Worm (Caenorhabditis elegans) whole organism, young adult: ENCODE results near the gene F14E5.2.
"Not testable (repeated sequence)": the region's sequence is repeated elsewhere in the genome, so short reads cannot be mapped to it uniquely, and the experiment has no call there.

ENCODE experiments used
- D2030.7 ChIP-seq: fragments of 200-800 bp; sonication (Bioruptor generic); IDR thresholded peaks from 2 replicates; pipeline ENCODE4 v1.3.6; 2022; ENCODE audit warnings: missing genetic modification reagents, missing genetic modification characterization, missing compliant biosample characterization
- F22D6.2 ChIP-seq: sonication (generic microtip); optimal IDR thresholded peaks from 2 replicates; lab custom pipeline; 2016; ENCODE audit warnings: mild to moderate bottlenecking, missing genetic modification characterization, missing compliant biosample characterization
- F23B12.7 ChIP-seq: sonication (generic microtip); optimal IDR thresholded peaks from 2 replicates; lab custom pipeline; 2017; ENCODE audit warnings: missing genetic modification characterization, mild to moderate bottlenecking, missing compliant biosample characterization, antibody characterized with exemption, moderate library complexity; ENCODE audit not compliant: insufficient read depth
- F33H1.4 ChIP-seq: fragments of 200-800 bp; sonication (Bioruptor generic); IDR thresholded peaks from 2 replicates; pipeline ENCODE4 v1.3.6; 2022; ENCODE audit warnings: missing genetic modification reagents, missing genetic modification characterization, missing compliant biosample characterization
- F39B2.1 ChIP-seq: fragments of 200-800 bp; sonication (Bioruptor generic); IDR thresholded peaks from 2 replicates; pipeline ENCODE4 v1.3.6; 2022; ENCODE audit warnings: missing genetic modification reagents, missing genetic modification characterization, missing compliant biosample characterization
- F49E8.2 ChIP-seq: sonication (generic microtip); optimal IDR thresholded peaks from 3 replicates; lab custom pipeline; 2017; ENCODE audit warnings: missing genetic modification characterization, mild to moderate bottlenecking, missing compliant biosample characterization, antibody characterized with exemption, moderate library complexity; ENCODE audit not compliant: insufficient read depth
- F55B11.4 ChIP-seq: sonication (generic microtip); optimal IDR thresholded peaks from 2 replicates; lab custom pipeline; 2016; ENCODE audit warnings: missing compliant biosample characterization, missing genetic modification characterization, borderline replicate concordance; ENCODE audit not compliant: insufficient read depth
- K11D2.4 ChIP-seq: fragments of 200-800 bp; sonication (Bioruptor generic); IDR thresholded peaks from 2 replicates; pipeline ENCODE4 v1.3.6; 2022; ENCODE audit warnings: missing genetic modification reagents, missing genetic modification characterization, missing compliant biosample characterization
- Y67H2A.10 ChIP-seq: fragments of 200-800 bp; sonication (Bioruptor generic); conservative IDR thresholded peaks from 2 replicates; pipeline ENCODE4 v1.3.6; 2022; ENCODE audit warnings: missing genetic modification reagents, missing genetic modification characterization, missing compliant biosample characterization
- aptf-3 ChIP-seq: fragments of 200-800 bp; sonication (Bioruptor generic); IDR thresholded peaks from 2 replicates; pipeline ENCODE4 v1.3.6; 2022; ENCODE audit warnings: missing genetic modification characterization, missing compliant biosample characterization
- attf-5 ChIP-seq: fragments of 200-800 bp; sonication (Bioruptor generic); optimal IDR thresholded peaks from 2 replicates; lab custom pipeline; 2018; ENCODE audit warnings: mild to moderate bottlenecking, missing genetic modification characterization, missing compliant biosample characterization
- cebp-1 ChIP-seq, 2 experiments: fragments of 200-800 bp in 1 of 2; sonication (Bioruptor generic) in 1 of 2; sonication (generic microtip) in 1 of 2; IDR thresholded peaks in 1 of 2; optimal IDR thresholded peaks in 1 of 2; 2 replicates each; pipeline versions ENCODE4 v1.3.6 to Lab custom; 2017 to 2022; ENCODE audit warnings: missing compliant biosample characterization in 2 of 2, missing genetic modification characterization in 2 of 2, mild to moderate bottlenecking in 1 of 2, missing genetic modification reagents in 1 of 2, moderate library complexity in 1 of 2
- ceh-40 ChIP-seq: fragments of 200-800 bp; sonication (Bioruptor generic); IDR thresholded peaks from 2 replicates; pipeline ENCODE4 v1.3.6; 2022; ENCODE audit warnings: missing genetic modification characterization, missing compliant biosample characterization
- ceh-91 ChIP-seq: fragments of 200-800 bp; sonication (Bioruptor generic); IDR thresholded peaks from 2 replicates; pipeline ENCODE4 v1.3.6; 2022; ENCODE audit warnings: missing genetic modification reagents, missing genetic modification characterization, missing compliant biosample characterization
- chd-7 ChIP-seq: sonication (generic microtip); optimal IDR thresholded peaks from 2 replicates; lab custom pipeline; 2016; ENCODE audit warnings: mild to moderate bottlenecking, missing genetic modification characterization, moderate library complexity, missing compliant biosample characterization
- dox-1 ChIP-seq: fragments of 200-800 bp; sonication (Bioruptor generic); IDR thresholded peaks from 2 replicates; pipeline ENCODE4 v1.3.6; 2022; ENCODE audit warnings: missing genetic modification reagents, missing genetic modification characterization, missing compliant biosample characterization
- dpl-1 ChIP-seq: fragments of 150-350 bp; optimal IDR thresholded peaks from 2 replicates; lab custom pipeline; 2014; ENCODE audit warnings: missing biosample characterization, missing genetic modification reagents, missing genetic modification characterization
- egrh-3 ChIP-seq: fragments of 200-800 bp; sonication (Bioruptor generic); IDR thresholded peaks from 2 replicates; pipeline ENCODE4 v1.3.6; 2022; ENCODE audit warnings: missing genetic modification reagents, missing genetic modification characterization, missing compliant biosample characterization
- gei-17 ChIP-seq: fragments of 200-800 bp; sonication (Bioruptor generic); optimal IDR thresholded peaks from 2 replicates; lab custom pipeline; 2018; ENCODE audit warnings: mild to moderate bottlenecking, missing genetic modification characterization, missing compliant biosample characterization
- hsf-1 ChIP-seq: fragments of 200-800 bp; sonication (Bioruptor generic); IDR thresholded peaks from 2 replicates; pipeline ENCODE4 v1.3.6; 2022; ENCODE audit warnings: missing genetic modification reagents, missing genetic modification characterization, missing compliant biosample characterization
- lin-26 ChIP-seq: fragments of 200-800 bp; sonication (Bioruptor generic); IDR thresholded peaks from 2 replicates; pipeline ENCODE4 v1.3.6; 2022; ENCODE audit warnings: missing genetic modification reagents, missing genetic modification characterization, missing compliant biosample characterization
- lin-35 ChIP-seq, 3 experiments: fragments of 150-350 bp in 2 of 3; sonication (generic microtip) in 1 of 3; optimal IDR thresholded peaks; 2 replicates each; lab custom pipeline; 2014 to 2018; ENCODE audit warnings: missing biosample characterization in 3 of 3, missing genetic modification characterization in 3 of 3, missing genetic modification reagents in 3 of 3
- lin-54 ChIP-seq: fragments of 200-800 bp; sonication (Bioruptor generic); optimal IDR thresholded peaks from 2 replicates; lab custom pipeline; 2018; ENCODE audit warnings: mild to moderate bottlenecking, missing genetic modification characterization, missing compliant biosample characterization
- lsl-1 ChIP-seq: fragments of 200-800 bp; sonication (Bioruptor generic); optimal IDR thresholded peaks from 2 replicates; lab custom pipeline; 2018; ENCODE audit warnings: mild to moderate bottlenecking, missing genetic modification characterization, moderate library complexity, missing compliant biosample characterization
- madf-3 ChIP-seq: fragments of 200-800 bp; sonication (Bioruptor generic); IDR thresholded peaks from 2 replicates; pipeline ENCODE4 v1.3.6; 2022; ENCODE audit warnings: missing genetic modification reagents, missing genetic modification characterization, missing compliant biosample characterization
- madf-6 ChIP-seq: fragments of 200-800 bp; sonication (Bioruptor generic); IDR thresholded peaks from 2 replicates; pipeline ENCODE4 v1.3.6; 2022; ENCODE audit warnings: missing genetic modification reagents, missing genetic modification characterization, missing compliant biosample characterization
- madf-8 ChIP-seq: fragments of 200-800 bp; sonication (Bioruptor generic); conservative IDR thresholded peaks from 2 replicates; pipeline ENCODE4 v1.3.6; 2022; ENCODE audit warnings: missing genetic modification reagents, missing genetic modification characterization, missing compliant biosample characterization
- mcd-1 ChIP-seq: fragments of 200-800 bp; sonication (Bioruptor generic); IDR thresholded peaks from 2 replicates; pipeline ENCODE4 v1.3.6; 2022; ENCODE audit warnings: missing genetic modification reagents, missing genetic modification characterization, missing compliant biosample characterization
- nfya-2 ChIP-seq: fragments of 200-800 bp; sonication (Bioruptor generic); IDR thresholded peaks from 2 replicates; pipeline ENCODE4 v1.3.6; 2022; ENCODE audit warnings: missing genetic modification reagents, missing genetic modification characterization, missing compliant biosample characterization
- nfyb-1 ChIP-seq: fragments of 200-800 bp; sonication (Bioruptor generic); IDR thresholded peaks from 2 replicates; pipeline ENCODE4 v1.3.6; 2022; ENCODE audit warnings: missing genetic modification reagents, missing genetic modification characterization, missing compliant biosample characterization
- nhr-90 ChIP-seq: sonication (generic microtip); optimal IDR thresholded peaks from 2 replicates; lab custom pipeline; 2016; ENCODE audit warnings: missing genotype, mild to moderate bottlenecking, missing genetic modification characterization, missing compliant biosample characterization
- pbrm-1 ChIP-seq: fragments of 200-800 bp; sonication (Bioruptor generic); IDR thresholded peaks from 2 replicates; pipeline ENCODE4 v1.3.6; 2022; ENCODE audit warnings: missing genetic modification reagents, missing genetic modification characterization, missing compliant biosample characterization
- rcor-1 ChIP-seq: fragments of 200-800 bp; sonication (Bioruptor generic); IDR thresholded peaks from 2 replicates; pipeline ENCODE4 v1.3.6; 2022; ENCODE audit warnings: missing genetic modification reagents, missing genetic modification characterization, missing compliant biosample characterization
- rpc-1 ChIP-seq, 2 experiments: fragments of 150-350 bp in 1 of 2; sonication (generic microtip) in 1 of 2; optimal IDR thresholded peaks; 2 replicates each; lab custom pipeline; 2014 to 2018; ENCODE audit warnings: missing biosample characterization in 1 of 2, missing genetic modification characterization in 1 of 2, missing genetic modification reagents in 1 of 2, missing genotype in 1 of 2
- snpc-1.1 ChIP-seq: sonication (generic microtip); optimal IDR thresholded peaks from 2 replicates; lab custom pipeline; 2017; ENCODE audit warnings: missing genetic modification characterization, mild to moderate bottlenecking, missing compliant biosample characterization, antibody characterized with exemption, moderate library complexity, missing genotype, missing genetic modification reagents; ENCODE audit not compliant: insufficient read depth
- snpc-3.4 ChIP-seq: sonication (generic microtip); optimal IDR thresholded peaks from 2 replicates; lab custom pipeline; 2017; ENCODE audit warnings: missing genetic modification characterization, mild to moderate bottlenecking, missing compliant biosample characterization, antibody characterized with exemption, moderate library complexity, missing genotype, missing genetic modification reagents
- xnd-1 ChIP-seq: sonication (generic microtip); optimal IDR thresholded peaks from 2 replicates; lab custom pipeline; 2016; ENCODE audit warnings: missing genotype, missing genetic modification reagents, missing genetic modification characterization, missing compliant biosample characterization
- zfh-2 ChIP-seq: fragments of 200-800 bp; sonication (Bioruptor generic); conservative IDR thresholded peaks from 2 replicates; pipeline ENCODE4 v1.3.6; 2022; ENCODE audit warnings: missing genetic modification reagents, missing genetic modification characterization, missing compliant biosample characterization
- ztf-28 ChIP-seq: fragments of 200-800 bp; sonication (Bioruptor generic); IDR thresholded peaks from 2 replicates; pipeline ENCODE4 v1.3.6; 2022; ENCODE audit warnings: missing genetic modification reagents, missing genetic modification characterization, missing compliant biosample characterization

F14E5.2 gene

ce11 chrII:8459832-8460566 lies 31.3 kb upstream of the F14E5.2 start:
- peak; percentile 68; the same call in 1 of the 2 replicates for TF ChIP-seq madf-3 (GFP tag; lab: Robert Waterston, UW)
- peak; percentile 68 for TF ChIP-seq dox-1 (GFP tag; lab: Robert Waterston, UW)
- TF ChIP-seq egrh-3 (GFP tag; lab: Robert Waterston, UW): peak; percentile 51
- peak; percentile 79; the same call in 1 of the 2 replicates for TF ChIP-seq aptf-3 (GFP tag; lab: Robert Waterston, UW)
- peak; percentile 97 for TF ChIP-seq hsf-1 (GFP tag; lab: Robert Waterston, UW)
- TF ChIP-seq rcor-1: peak; percentile 18; the same call in 1 of the 2 replicates
- peak; percentile 3 for TF ChIP-seq rpc-1 (optimal IDR thresholded peaks at IDR 0.05; lab: Kevin White, UChicago)
- TF ChIP-seq rpc-1 (tag; optimal IDR thresholded peaks at IDR 0.05; lab: Kevin White, UChicago): not testable (repeated sequence)
- 0 out of 2 replicates have a peak, but pooled peaks have one; percentile 33 for TF ChIP-seq ceh-40 (GFP tag; lab: Robert Waterston, UW)
- TF ChIP-seq madf-6 (GFP tag; lab: Robert Waterston, UW): peak; percentile 27

ce11 chrII:8457438-8457837 lies 28.8 kb upstream of the F14E5.2 start, which contains the start of gene zyg-9:
Gene zyg-9 (plus strand): TSS chrII:8457818.
- TF ChIP-seq F39B2.1 (GFP tag; lab: Robert Waterston, UW): no peak
- TF ChIP-seq chd-7 (tag; lab: Kevin White, UChicago): no peak
- TF ChIP-seq attf-5: peak; percentile 76
- peak; percentile 8; the same call in 1 of the 2 replicates for TF ChIP-seq Y67H2A.10 (GFP tag; lab: Robert Waterston, UW)
- peak; percentile 96 for TF ChIP-seq cebp-1 (GFP tag; IDR thresholded peaks at IDR 0.05; lab: Robert Waterston, UW)
- peak; percentile 99 for TF ChIP-seq cebp-1 (tag; optimal IDR thresholded peaks at IDR 0.05; lab: Kevin White, UChicago)
- no peak for TF ChIP-seq gei-17 (GFP tag; lab: Kevin White, UChicago)
- peak; percentile 27; the same call in 1 of the 2 replicates for TF ChIP-seq lin-26 (GFP tag; lab: Robert Waterston, UW)
- TF ChIP-seq F23B12.7 (tag; lab: Kevin White, UChicago): no peak
- peak; percentile 26 for TF ChIP-seq lin-54 (GFP tag; lab: Kevin White, UChicago)
- TF ChIP-seq lin-35 (GFP tag; optimal IDR thresholded peaks at IDR 0.05; lab: Kevin White, UChicago): peak in 1 of 3 experiments; percentile 53
- peak; percentile 14; the same call in 1 of the 2 replicates for TF ChIP-seq nfyb-1 (GFP tag; lab: Robert Waterston, UW)
- no peak for TF ChIP-seq F55B11.4
- TF ChIP-seq ztf-28 (GFP tag; lab: Robert Waterston, UW): no peak
- TF ChIP-seq zfh-2 (GFP tag; lab: Robert Waterston, UW): peak; percentile 69; the same call in 1 of the 2 replicates
- 0 out of 2 replicates have a peak, but pooled peaks have one; percentile 22 for TF ChIP-seq pbrm-1

DNA sequence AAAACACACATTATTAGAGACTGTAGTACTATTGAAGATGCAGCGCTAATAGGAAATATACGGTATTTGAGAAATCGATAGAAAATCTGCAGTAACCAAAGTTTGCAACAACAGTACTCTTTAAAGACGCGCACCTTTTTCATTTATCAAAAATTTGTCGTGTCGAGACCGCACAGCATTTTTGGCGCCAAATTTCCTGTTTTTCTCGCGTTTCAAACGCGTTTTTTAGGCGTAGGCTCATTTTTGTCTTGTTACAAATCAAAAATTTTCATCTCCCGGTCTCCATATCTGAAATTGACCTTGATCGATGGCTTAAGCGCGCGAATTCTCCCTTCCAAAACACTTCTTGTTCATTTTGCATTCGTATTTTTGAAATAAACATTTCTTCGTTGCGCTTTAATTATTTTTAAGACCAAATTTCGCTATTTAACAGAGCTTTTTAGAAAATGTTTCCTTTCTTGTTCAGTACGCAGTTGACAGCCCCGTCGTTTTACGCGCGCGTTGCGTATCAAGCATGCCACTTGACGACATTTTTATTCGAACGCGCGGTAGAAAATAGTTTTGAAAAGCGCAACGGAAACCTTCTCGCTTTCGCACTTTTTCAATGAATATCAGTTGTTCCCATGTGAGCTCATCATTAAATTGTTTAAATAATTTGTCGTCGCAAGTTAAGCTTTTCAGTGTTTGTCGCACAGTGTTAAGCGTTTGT lies 28.2 kb upstream of the F14E5.2 start:
- TF ChIP-seq ceh-91 (peak; percentile 81), madf-3 (GFP tag; lab: Robert Waterston, UW) (no peak), dox-1 (GFP tag; lab: Robert Waterston, UW) (0 out of 2 replicates have a peak, but pooled peaks have one; percentile 18), nfya-2 (no peak), mcd-1 (GFP tag; lab: Robert Waterston, UW) (no peak), chd-7 (tag; lab: Kevin White, UChicago) (no peak), xnd-1 (peak; percentile 81), F49E8.2 (tag; lab: Kevin White, UChicago) (peak; percentile 60), madf-8 (GFP tag; lab: Robert Waterston, UW) (peak; percentile 85), F22D6.2 (tag; lab: Kevin White, UChicago) (no peak), lsl-1 (peak; percentile 81), K11D2.4 (GFP tag; lab: Robert Waterston, UW) (no peak), dpl-1 (GFP tag; lab: Kevin White, UChicago) (peak; percentile 76), snpc-3.4 (tag; lab: Kevin White, UChicago) (peak; percentile 74), nhr-90 (tag; lab: Kevin White, UChicago) (no peak), snpc-1.1 (tag; lab: Kevin White, UChicago) (no peak), D2030.7 (GFP tag; lab: Robert Waterston, UW) (peak; percentile 24; the same call in 1 of the 2 replicates), F33H1.4 (GFP tag; lab: Robert Waterston, UW) (peak; percentile 84), hsf-1 (GFP tag; lab: Robert Waterston, UW) (peak; percentile 74), madf-6 (GFP tag; lab: Robert Waterston, UW) (peak; percentile 94), lin-54 (GFP tag; lab: Kevin White, UChicago) (peak; percentile 22)
